Worm (Caenorhabditis elegans) whole organism, L1 larva: ENCODE data around the gene lin-2.

ENCODE experiments used
- C04F5.9 ChIP-seq: sonication (generic microtip); optimal IDR thresholded peaks from 2 replicates; lab custom pipeline; 2016; ENCODE audit warnings: missing genetic modification characterization, missing compliant biosample characterization
- C16A3.4 ChIP-seq: fragments of 150-350 bp; optimal IDR thresholded peaks from 2 replicates; lab custom pipeline; 2014; ENCODE audit warnings: missing biosample characterization, missing genetic modification characterization
- F16B12.6 ChIP-seq: fragments of 150-350 bp; optimal IDR thresholded peaks from 2 replicates; lab custom pipeline; 2014; ENCODE audit warnings: missing biosample characterization, missing genetic modification characterization
- Y116A8C.19 ChIP-seq: sonication (generic microtip); optimal IDR thresholded peaks from 2 replicates; lab custom pipeline; 2016; ENCODE audit warnings: missing compliant biosample characterization, missing genetic modification characterization, borderline replicate concordance
- aha-1 ChIP-seq: fragments of 150-350 bp; optimal IDR thresholded peaks from 2 replicates; lab custom pipeline; 2014; ENCODE audit warnings: missing biosample characterization, missing genetic modification characterization
- alr-1 ChIP-seq: fragments of 200-800 bp; sonication (Bioruptor generic); optimal IDR thresholded peaks from 2 replicates; lab custom pipeline; 2018; ENCODE audit warnings: borderline replicate concordance, mild to moderate bottlenecking, missing genetic modification characterization, missing compliant biosample characterization
- ama-1 ChIP-seq: fragments of 150-350 bp; optimal IDR thresholded peaks from 2 replicates; lab custom pipeline; 2014
- blmp-1 ChIP-seq: fragments of 150-350 bp; optimal IDR thresholded peaks from 2 replicates; lab custom pipeline; 2014; ENCODE audit warnings: missing biosample characterization, missing genetic modification characterization
- ceh-82 ChIP-seq, 3 experiments: fragments of 150-350 bp in 1 of 3; sonication (generic microtip) in 2 of 3; optimal IDR thresholded peaks; 2 replicates each; lab custom pipeline; 2014 to 2017; ENCODE audit warnings: missing biosample characterization in 3 of 3, missing genetic modification characterization in 3 of 3
- ceh-88 ChIP-seq: fragments of 200-800 bp; sonication (Bioruptor generic); IDR thresholded peaks from 2 replicates; pipeline ENCODE4 v1.3.6; 2022; ENCODE audit warnings: missing genetic modification characterization, missing compliant biosample characterization
- dsc-1 ChIP-seq: sonication (generic microtip); optimal IDR thresholded peaks from 2 replicates; lab custom pipeline; 2016; ENCODE audit warnings: mild to moderate bottlenecking, missing genetic modification characterization, missing compliant biosample characterization
- efl-1 ChIP-seq, 4 experiments: fragments of 150-350 bp; optimal IDR thresholded peaks in 3 of 4; peaks in 1 of 4; 1 replicate in 1 of 4; 2 replicates in 3 of 4; lab custom pipeline; 2014; ENCODE audit warnings: missing biosample characterization in 2 of 4, missing genetic modification characterization in 2 of 4, missing genetic modification reagents in 2 of 4
- efl-3 ChIP-seq: fragments of 200-800 bp; sonication (Bioruptor generic); optimal IDR thresholded peaks from 2 replicates; lab custom pipeline; 2018; ENCODE audit warnings: mild to moderate bottlenecking, missing genetic modification characterization, missing compliant biosample characterization
- egl-13 ChIP-seq: sonication (generic microtip); optimal IDR thresholded peaks from 2 replicates; lab custom pipeline; 2016; ENCODE audit warnings: missing genotype, missing genetic modification reagents, missing genetic modification characterization, missing compliant biosample characterization
- egl-27 ChIP-seq, 2 experiments: fragments of 150-350 bp in 1 of 2; sonication (generic microtip); optimal IDR thresholded peaks; 3 replicates each; lab custom pipeline; 2017 to 2018; ENCODE audit warnings: missing biosample characterization in 2 of 2, missing genetic modification characterization in 2 of 2, missing genetic modification reagents in 2 of 2
- elt-2 ChIP-seq: sonication (generic microtip); optimal IDR thresholded peaks from 2 replicates; lab custom pipeline; 2016; ENCODE audit warnings: missing genetic modification characterization, mild to moderate bottlenecking, inconsistent platforms, missing compliant biosample characterization, missing genetic modification reagents
- fkh-10 ChIP-seq: sonication (generic microtip); optimal IDR thresholded peaks from 2 replicates; lab custom pipeline; 2017; ENCODE audit warnings: missing biosample characterization, missing genetic modification reagents, missing genetic modification characterization
- fkh-4 ChIP-seq: sonication (generic microtip); optimal IDR thresholded peaks from 2 replicates; lab custom pipeline; 2016; ENCODE audit warnings: missing compliant biosample characterization, missing genetic modification characterization, borderline replicate concordance
- fkh-8 ChIP-seq: sonication (generic microtip); optimal IDR thresholded peaks from 2 replicates; lab custom pipeline; 2016; ENCODE audit warnings: mild to moderate bottlenecking, missing genetic modification characterization, missing compliant biosample characterization
- hlh-4 ChIP-seq: sonication (generic microtip); optimal IDR thresholded peaks from 2 replicates; lab custom pipeline; 2016; ENCODE audit warnings: mild to moderate bottlenecking, missing genetic modification characterization, missing compliant biosample characterization
- hpl-2 ChIP-seq: fragments of 150-350 bp; optimal IDR thresholded peaks from 2 replicates; lab custom pipeline; 2014; ENCODE audit warnings: missing biosample characterization, missing genetic modification reagents, missing genetic modification characterization
- irx-1 ChIP-seq: sonication (generic microtip); optimal IDR thresholded peaks from 2 replicates; lab custom pipeline; 2016; ENCODE audit warnings: missing genetic modification characterization, missing compliant biosample characterization
- lin-13 ChIP-seq: fragments of 150-350 bp; optimal IDR thresholded peaks from 2 replicates; lab custom pipeline; 2014; ENCODE audit warnings: missing biosample characterization, missing genetic modification reagents, missing genetic modification characterization
- lin-15B ChIP-seq: fragments of 150-350 bp; sonication (generic microtip); optimal IDR thresholded peaks from 3 replicates; lab custom pipeline; 2014; ENCODE audit warnings: missing biosample characterization, missing genetic modification characterization
- lin-35 ChIP-seq, 2 experiments: fragments of 150-350 bp; optimal IDR thresholded peaks; 2 replicates each; lab custom pipeline; 2014; ENCODE audit warnings: missing biosample characterization in 2 of 2, missing genetic modification characterization in 2 of 2, missing genetic modification reagents in 2 of 2
- lin-39 ChIP-seq: fragments of 150-350 bp; optimal IDR thresholded peaks from 2 replicates; lab custom pipeline; 2014; ENCODE audit warnings: missing biosample characterization, missing genetic modification reagents, missing genetic modification characterization
- lsy-2 ChIP-seq, 2 experiments: fragments of 150-350 bp; optimal IDR thresholded peaks; 2 replicates each; lab custom pipeline; 2014; ENCODE audit warnings: missing biosample characterization in 2 of 2, missing genetic modification characterization in 2 of 2
- mab-9 ChIP-seq: fragments of 200-800 bp; sonication (Bioruptor generic); IDR thresholded peaks from 2 replicates; pipeline ENCODE4 v1.3.6; 2022; ENCODE audit warnings: missing genetic modification reagents, missing genetic modification characterization, missing compliant biosample characterization
- mdl-1 ChIP-seq, 2 experiments: fragments of 150-350 bp; optimal IDR thresholded peaks; 2 replicates each; lab custom pipeline; 2014 to 2017; ENCODE audit warnings: missing biosample characterization in 2 of 2, missing genetic modification characterization in 2 of 2, inconsistent platforms in 1 of 2
- mef-2 ChIP-seq: fragments of 150-350 bp; optimal IDR thresholded peaks from 2 replicates; lab custom pipeline; 2014; ENCODE audit warnings: missing biosample characterization, missing genetic modification characterization
- nhr-12 ChIP-seq: sonication (generic microtip); optimal IDR thresholded peaks from 2 replicates; lab custom pipeline; 2017; ENCODE audit warnings: missing biosample characterization, missing genetic modification characterization
- nhr-237 ChIP-seq: fragments of 150-350 bp; optimal IDR thresholded peaks from 2 replicates; lab custom pipeline; 2014; ENCODE audit warnings: missing biosample characterization, missing genetic modification characterization
- nhr-28 ChIP-seq: fragments of 150-350 bp; optimal IDR thresholded peaks from 2 replicates; lab custom pipeline; 2014; ENCODE audit warnings: missing biosample characterization, missing genetic modification characterization
- nhr-71 ChIP-seq: sonication (generic microtip); optimal IDR thresholded peaks from 2 replicates; lab custom pipeline; 2016; ENCODE audit warnings: mild to moderate bottlenecking, missing genetic modification characterization, moderate library complexity, missing compliant biosample characterization
- nhr-76 ChIP-seq: sonication (generic microtip); optimal IDR thresholded peaks from 2 replicates; lab custom pipeline; 2017; ENCODE audit warnings: missing biosample characterization, missing genetic modification characterization
- nhr-77 ChIP-seq: fragments of 150-350 bp; optimal IDR thresholded peaks from 2 replicates; lab custom pipeline; 2014; ENCODE audit warnings: missing biosample characterization, missing genetic modification characterization
- nhr-85 ChIP-seq: sonication (generic microtip); peaks from one replicate; lab custom pipeline; 2016; ENCODE audit warnings: missing genetic modification characterization, inconsistent platforms, missing compliant biosample characterization
- nhr-90 ChIP-seq: sonication (generic microtip); optimal IDR thresholded peaks from 2 replicates; lab custom pipeline; 2016; ENCODE audit warnings: mild to moderate bottlenecking, missing genetic modification characterization, missing compliant biosample characterization; ENCODE audit not compliant: poor library complexity
- pag-3 ChIP-seq: sonication (generic microtip); optimal IDR thresholded peaks from 2 replicates; lab custom pipeline; 2017; ENCODE audit warnings: missing genetic modification characterization, mild to moderate bottlenecking, missing compliant biosample characterization, antibody characterized with exemption, borderline replicate concordance; ENCODE audit not compliant: insufficient read depth
- pax-3 ChIP-seq: fragments of 200-800 bp; sonication (Bioruptor generic); optimal IDR thresholded peaks from 2 replicates; lab custom pipeline; 2018; ENCODE audit warnings: mild to moderate bottlenecking, missing genetic modification characterization, moderate library complexity, missing compliant biosample characterization
- rnt-1 ChIP-seq: sonication (generic microtip); optimal IDR thresholded peaks from 2 replicates; lab custom pipeline; 2016; ENCODE audit warnings: mild to moderate bottlenecking, missing genetic modification characterization, moderate library complexity, missing compliant biosample characterization
- snu-23 ChIP-seq: sonication (generic microtip); optimal IDR thresholded peaks from 2 replicates; lab custom pipeline; 2016; ENCODE audit warnings: missing genetic modification characterization, missing compliant biosample characterization
- sptf-1 ChIP-seq: fragments of 150-350 bp; optimal IDR thresholded peaks from 2 replicates; lab custom pipeline; 2014; ENCODE audit warnings: missing biosample characterization, missing genetic modification characterization
- sup-37 ChIP-seq: fragments of 200-800 bp; sonication (Bioruptor generic); optimal IDR thresholded peaks from 2 replicates; lab custom pipeline; 2018; ENCODE audit warnings: mild to moderate bottlenecking, missing genetic modification characterization, missing compliant biosample characterization
- swsn-7 ChIP-seq: sonication (generic microtip); optimal IDR thresholded peaks from 2 replicates; lab custom pipeline; 2016; ENCODE audit warnings: missing genetic modification characterization, missing compliant biosample characterization
- tlp-1 ChIP-seq: fragments of 150-350 bp; optimal IDR thresholded peaks from 2 replicates; lab custom pipeline; 2014; ENCODE audit warnings: missing biosample characterization, missing genetic modification characterization
- unc-30 ChIP-seq: sonication (generic microtip); optimal IDR thresholded peaks from 2 replicates; lab custom pipeline; 2017; ENCODE audit warnings: missing biosample characterization, missing genetic modification characterization
- xbp-1 ChIP-seq: sonication (generic microtip); optimal IDR thresholded peaks from 2 replicates; lab custom pipeline; 2016; ENCODE audit warnings: missing genetic modification characterization, missing compliant biosample characterization
- ztf-11 ChIP-seq, 2 experiments: sonication (generic microtip); optimal IDR thresholded peaks; 2 replicates each; lab custom pipeline; 2016 to 2017; ENCODE audit warnings: missing genetic modification characterization in 2 of 2, missing biosample characterization in 1 of 2, missing compliant biosample characterization in 1 of 2
- ztf-4 ChIP-seq: fragments of 150-350 bp; optimal IDR thresholded peaks from 2 replicates; lab custom pipeline; 2014; ENCODE audit warnings: missing biosample characterization, missing genetic modification characterization

lin-2 gene

ce11 chrX:12364804-12365203 is 49.0 kb downstream of the lin-2 start, which contains the start of gene F19H6.5:
Gene F19H6.5, minus strand, starts transcription at chrX:12364904.
- TF ChIP-seq F16B12.6 (no peak), aha-1 (tag; lab: Kevin White, UChicago) (no peak), swsn-7 (tag; lab: Kevin White, UChicago) (no peak), pax-3 (tag; lab: Kevin White, UChicago) (no peak), nhr-90 (tag; lab: Kevin White, UChicago) (no peak), C04F5.9 (no peak), hlh-4 (no peak), fkh-10 (GFP tag; lab: Kevin White, UChicago) (no peak), nhr-85 (no peak), alr-1 (tag; lab: Kevin White, UChicago) (no peak), Y116A8C.19 (no peak), ztf-11 (tag; optimal IDR thresholded peaks at IDR 0.05; lab: Kevin White, UChicago) (no peak), dsc-1 (no peak), irx-1 (tag; lab: Kevin White, UChicago) (no peak), fkh-8 (tag; lab: Kevin White, UChicago) (no peak), blmp-1 (tag; lab: Kevin White, UChicago) (no peak), lin-13 (GFP tag; lab: Kevin White, UChicago) (no peak), nhr-76 (tag; lab: Kevin White, UChicago) (no peak), ceh-82 (tag; optimal IDR thresholded peaks at IDR 0.05; lab: Kevin White, UChicago) (no peak), nhr-28 (tag; lab: Kevin White, UChicago) (no peak)

- TF ChIP-seq C16A3.4 (tag; lab: Kevin White, UChicago) (peak; percentile 99), tlp-1 (tag; lab: Kevin White, UChicago) (no peak), hlh-4 (peak; percentile 59), aha-1 (tag; lab: Kevin White, UChicago) (peak; percentile 92), pax-3 (tag; lab: Kevin White, UChicago) (peak; percentile 93), ceh-88 (GFP tag; lab: Robert Waterston, UW) (peak; percentile 94), pag-3 (tag; lab: Kevin White, UChicago) (peak; percentile 76), mab-9 (peak; percentile 92), mdl-1 (tag; optimal IDR thresholded peaks at IDR 0.05; lab: Kevin White, UChicago) (peak in 1 of 2 experiments; percentile 86), nhr-90 (tag; lab: Kevin White, UChicago) (peak; percentile 99), lin-39 (peak; percentile 100), lin-15B (no peak), nhr-71 (tag; lab: Kevin White, UChicago) (peak; percentile 98), nhr-77 (peak; percentile 99), hpl-2 (peak; percentile 94), elt-2 (tag; lab: Kevin White, UChicago) (peak; percentile 91), sup-37 (peak; percentile 88), xbp-1 (peak; percentile 91), Y116A8C.19 (no peak), lin-35 (GFP tag; optimal IDR thresholded peaks at IDR 0.05; lab: Kevin White, UChicago) (peak; percentile 56 to 93), efl-3 (GFP tag; lab: Kevin White, UChicago) (peak; percentile 67), rnt-1 (tag; lab: Kevin White, UChicago) (peak; percentile 95), ztf-4 (peak; percentile 96), sptf-1 (tag; lab: Kevin White, UChicago) (no peak), mef-2 (peak; percentile 74), nhr-12 (peak; percentile 64), F16B12.6 (no peak), ama-1 (lab: Kevin White, UChicago) (no peak), snu-23 (GFP tag; lab: Kevin White, UChicago) (peak; percentile 99), nhr-28 (tag; lab: Kevin White, UChicago) (peak; percentile 64), efl-1 (optimal IDR thresholded peaks at IDR 0.05; lab: Kevin White, UChicago) (peak; percentile 80 to 83), efl-1 (GFP tag; optimal IDR thresholded peaks at IDR 0.05 in 1 of 2; lab: Kevin White, UChicago) (peak; percentile 52 to 96), fkh-4 (tag; lab: Kevin White, UChicago) (peak; percentile 88), egl-13 (tag; lab: Kevin White, UChicago) (peak; percentile 96), egl-27 (tag; optimal IDR thresholded peaks at IDR 0.05; lab: Kevin White, UChicago) (peak; percentile 76 to 84), nhr-237 (tag; lab: Kevin White, UChicago) (peak; percentile 98), lsy-2 (tag; optimal IDR thresholded peaks at IDR 0.05; lab: Kevin White, UChicago) (peak; percentile 96), unc-30 (tag; lab: Kevin White, UChicago) (no peak)
Observed at ce11 chrX:12362951-12363486, 50.8 kb downstream of the lin-2 start.
